Fruit fly (Drosophila melanogaster): Measurements from ENCODE around the gene CG4293.

Gene CG4293

dm6 chrX:529724-530603, at the start of gene CG4293, which contains the start of gene Appl:
Gene CG4293, minus strand, starts transcription at chrX:530291.
Gene Appl, plus strand, starts transcription at chrX:530501.
- TF ChIP-seq woc (GFP tag; optimal IDR thresholded peaks at IDR 0.05) (no peak), CrebA (GFP tag; optimal IDR thresholded peaks at IDR 0.05; ENCODE audit: borderline replicate concordance) (no peak), rgr (GFP tag; optimal IDR thresholded peaks at IDR 0.05) (peak; percentile 6), Myc (optimal IDR thresholded peaks at IDR 0.05) (peak; percentile 46)

- TF ChIP-seq usp (GFP tag; optimal IDR thresholded peaks at IDR 0.05) (no peak), foxo (GFP tag; optimal IDR thresholded peaks at IDR 0.05) (no peak), GATAd (GFP tag; optimal IDR thresholded peaks at IDR 0.05) (no peak), N (GFP tag; optimal IDR thresholded peaks at IDR 0.05) (no peak), fru (GFP tag; optimal IDR thresholded peaks at IDR 0.05) (no peak), br (GFP tag; optimal IDR thresholded peaks at IDR 0.05) (no peak), pan (optimal IDR thresholded peaks at IDR 0.05) (no peak), Dfd (GFP tag; optimal IDR thresholded peaks at IDR 0.05) (no peak), jim (GFP tag; optimal IDR thresholded peaks at IDR 0.05) (no peak), brk (GFP tag; optimal IDR thresholded peaks at IDR 0.05) (no peak)
These were observed 16.4 kb upstream of the CG4293 start for dm6 chrX:546372-547006.

- TF ChIP-seq brk (GFP tag; optimal IDR thresholded peaks at IDR 0.05): no peak
These were observed 12.0 kb upstream of the CG4293 start for dm6 chrX:542069-542468.

- TF ChIP-seq Rel (GFP tag; optimal IDR thresholded peaks at IDR 0.05): no peak
- TF ChIP-seq Rel (tag; optimal IDR thresholded peaks at IDR 0.05): no peak
- no peak for TF ChIP-seq tai (GFP tag; optimal IDR thresholded peaks at IDR 0.05)
- peak; percentile 51 for TF ChIP-seq sv (GFP tag; optimal IDR thresholded peaks at IDR 0.05)
- no peak for TF ChIP-seq Hnf4 (GFP tag; optimal IDR thresholded peaks at IDR 0.05)
These were observed 3.5 kb downstream of the CG4293 start for dm6 chrX:526479-527071.

dm6 chrX:525610-526009, 4.5 kb downstream of the CG4293 start:
- TF ChIP-seq GATAd (GFP tag; optimal IDR thresholded peaks at IDR 0.05): no peak
- TF ChIP-seq fru (GFP tag; optimal IDR thresholded peaks at IDR 0.05): no peak
- no peak for TF ChIP-seq CrebA (GFP tag; optimal IDR thresholded peaks at IDR 0.05; ENCODE audit: borderline replicate concordance)
- no peak for TF ChIP-seq Abd-B (GFP tag; optimal IDR thresholded peaks at IDR 0.05)
- TF ChIP-seq woc (GFP tag; optimal IDR thresholded peaks at IDR 0.05): no peak
- no peak for TF ChIP-seq Hr78 (GFP tag; optimal IDR thresholded peaks at IDR 0.05)
- no peak for TF ChIP-seq Dif (GFP tag; optimal IDR thresholded peaks at IDR 0.05; ENCODE audit: partially characterized antibody)
- no peak for TF ChIP-seq tai (GFP tag; optimal IDR thresholded peaks at IDR 0.05)
- no peak for TF ChIP-seq N (GFP tag; optimal IDR thresholded peaks at IDR 0.05)

dm6 chrX:524331-524730, 5.8 kb downstream of the CG4293 start:
- TF ChIP-seq Jra (GFP tag; optimal IDR thresholded peaks at IDR 0.05) (no peak), h (GFP tag; optimal IDR thresholded peaks at IDR 0.05) (peak; percentile 12), fru (GFP tag; optimal IDR thresholded peaks at IDR 0.05) (peak; percentile 2), HLH106 (tag; optimal IDR thresholded peaks at IDR 0.05) (peak; percentile 16), usp (GFP tag; optimal IDR thresholded peaks at IDR 0.05) (no peak), woc (GFP tag; optimal IDR thresholded peaks at IDR 0.05) (peak; percentile 49), foxo (GFP tag; optimal IDR thresholded peaks at IDR 0.05) (peak in 1 of 2 experiments; percentile 20), Dif (GFP tag; optimal IDR thresholded peaks at IDR 0.05; ENCODE audit: partially characterized antibody) (no peak), jim (GFP tag; optimal IDR thresholded peaks at IDR 0.05) (no peak)

DNA sequence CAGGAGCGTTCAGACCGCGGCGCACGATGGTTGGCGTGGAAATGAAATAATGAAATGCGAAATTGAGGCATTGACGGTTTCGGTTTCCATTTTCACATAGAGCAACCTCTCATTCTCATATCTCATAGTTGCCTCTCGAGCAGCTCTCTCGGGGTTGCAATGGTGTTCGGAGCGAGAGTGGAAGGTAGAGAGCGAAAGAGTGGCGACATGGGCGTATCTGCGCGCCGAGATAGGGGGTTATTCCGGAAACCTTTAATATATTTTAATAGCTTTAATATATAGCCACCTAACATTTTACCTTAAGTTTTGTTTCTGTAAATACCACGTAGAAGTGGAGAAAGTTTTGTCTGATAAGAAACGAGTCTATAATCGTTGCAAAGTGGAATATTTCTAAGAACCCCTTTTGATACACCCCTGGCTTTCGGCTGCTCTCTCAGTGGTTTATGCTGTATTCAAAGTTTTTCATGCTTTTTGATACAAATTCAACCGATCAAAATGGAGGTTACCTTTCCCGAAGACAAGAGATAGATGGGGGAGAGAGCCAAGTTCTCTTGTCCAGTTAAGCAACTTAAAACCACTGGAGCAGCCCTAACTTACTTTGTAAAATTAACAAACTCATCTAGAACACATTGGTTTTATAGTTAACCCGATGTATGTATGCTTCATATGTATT, 6.8 kb downstream of the CG4293 start, which contains the start of gene elav:
elav (minus strand) TSS at position 48 of the 673 bp plus-strand sequence.
- TF ChIP-seq Vsx2 (GFP tag; optimal IDR thresholded peaks at IDR 0.05; ENCODE audit: partially characterized antibody) (no peak), tai (GFP tag; optimal IDR thresholded peaks at IDR 0.05) (no peak), Dfd (GFP tag; optimal IDR thresholded peaks at IDR 0.05) (no peak), Mio (GFP tag; optimal IDR thresholded peaks at IDR 0.05) (peak; percentile 73), rgr (GFP tag; optimal IDR thresholded peaks at IDR 0.05) (peak; percentile 98), pan (optimal IDR thresholded peaks at IDR 0.05) (no peak), dsf (GFP tag; optimal IDR thresholded peaks at IDR 0.05; ENCODE audit: borderline replicate concordance) (peak; percentile 84), foxo (GFP tag; optimal IDR thresholded peaks at IDR 0.05) (peak; percentile 65 to 99), HLH106 (tag; optimal IDR thresholded peaks at IDR 0.05) (peak; percentile 99), dmrt93B (GFP tag; optimal IDR thresholded peaks at IDR 0.05) (peak; percentile 97), lola (GFP tag; optimal IDR thresholded peaks at IDR 0.05) (no peak), jim (GFP tag; optimal IDR thresholded peaks at IDR 0.05) (no peak), N (GFP tag; optimal IDR thresholded peaks at IDR 0.05) (no peak), psq (GFP tag; optimal IDR thresholded peaks at IDR 0.05) (peak; percentile 94), CrebA (GFP tag; optimal IDR thresholded peaks at IDR 0.05; ENCODE audit: borderline replicate concordance) (no peak), sv (GFP tag; optimal IDR thresholded peaks at IDR 0.05) (peak; percentile 98), Sp1 (GFP tag; optimal IDR thresholded peaks at IDR 0.05) (peak; percentile 99), Dif (GFP tag; optimal IDR thresholded peaks at IDR 0.05; ENCODE audit: partially characterized antibody) (peak; percentile 75), Hr78 (GFP tag; optimal IDR thresholded peaks at IDR 0.05) (no peak)
